Fruit fly (Drosophila melanogaster): Measurements from ENCODE around the gene CG31705.

DNA sequence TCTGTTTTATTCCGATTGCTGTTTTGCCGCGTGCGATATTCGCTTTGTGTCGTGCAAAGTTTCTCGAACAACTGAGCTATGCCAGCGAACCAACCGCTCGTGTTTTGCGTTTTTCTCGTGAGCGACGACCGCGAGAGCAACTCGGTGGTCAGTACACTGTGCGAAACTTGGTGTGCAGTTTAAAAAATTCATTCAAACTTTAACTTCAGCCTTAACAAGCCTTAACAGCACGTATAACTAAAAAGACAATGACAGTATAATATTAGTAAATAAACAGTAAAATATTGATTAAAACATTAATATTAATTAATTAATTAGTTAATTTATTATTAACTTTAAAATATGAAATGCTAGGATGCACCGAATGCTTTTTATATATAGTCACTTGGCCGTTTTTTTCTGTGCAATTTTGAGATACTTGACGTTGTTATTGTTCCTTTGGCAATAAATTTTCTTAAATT, at the start of gene CG31705:
- no peak for TF ChIP-seq CTCF (optimal IDR thresholded peaks at IDR 0.05)
- no peak for TF ChIP-seq CG8478 (optimal IDR thresholded peaks at IDR 0.05)
